Worm (Caenorhabditis elegans): ENCODE results near the gene vit-2.

The vit-2 gene

DNA sequence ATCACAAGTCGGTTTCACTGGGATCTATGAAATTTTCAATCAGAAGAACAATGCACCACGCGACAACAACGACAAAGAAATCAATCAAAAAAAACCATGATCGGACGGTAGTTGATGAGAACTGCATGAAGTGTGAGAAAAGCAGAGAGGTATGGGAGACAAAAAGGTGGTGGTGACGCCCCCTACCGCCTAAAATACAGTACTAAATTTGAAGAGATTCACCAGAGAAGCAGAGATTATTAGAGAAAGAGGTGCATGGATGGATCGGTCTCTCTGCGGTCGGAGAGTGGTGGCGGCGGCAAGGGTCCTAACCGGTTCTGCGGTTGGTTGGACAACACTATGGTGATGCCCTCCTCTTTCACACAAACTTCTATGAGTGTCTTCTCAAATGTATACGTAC, 18.4 kb downstream of the vit-2 start (continued):
- TF ChIP-seq arid-1 (GFP tag; conservative IDR thresholded peaks at IDR 0.05): no peak
- no peak for TF ChIP-seq F26F4.8 (GFP tag; conservative IDR thresholded peaks at IDR 0.05)
- peak; percentile 85 for TF ChIP-seq hlh-30 (tag; optimal IDR thresholded peaks at IDR 0.05; ENCODE audit: insufficient read depth)
- TF ChIP-seq Y75B8A.6 (GFP tag; IDR thresholded peaks at IDR 0.05): no peak
- no peak for TF ChIP-seq lin-39 (tag; optimal IDR thresholded peaks at IDR 0.05)
- TF ChIP-seq set-16 (GFP tag; IDR thresholded peaks at IDR 0.05): peak; percentile 41
- no peak for TF ChIP-seq nhr-102 (tag; optimal IDR thresholded peaks at IDR 0.05)
- TF ChIP-seq ces-1 (GFP tag; optimal IDR thresholded peaks at IDR 0.05): no peak
- TF ChIP-seq mdl-1 (tag; optimal IDR thresholded peaks at IDR 0.05): peak; percentile 23 to 75
- TF ChIP-seq ama-1 (optimal IDR thresholded peaks at IDR 0.05): no peak
- no peak for TF ChIP-seq lin-38 (GFP tag; IDR thresholded peaks at IDR 0.05)
- no peak for TF ChIP-seq nhr-42 (GFP tag; IDR thresholded peaks at IDR 0.05)
- no peak for TF ChIP-seq lin-13 (GFP tag; optimal IDR thresholded peaks at IDR 0.05)
- no peak for TF ChIP-seq php-3 (GFP tag; IDR thresholded peaks at IDR 0.05)
- no peak for TF ChIP-seq pha-4 (GFP tag; IDR thresholded peaks at IDR 0.05)
- TF ChIP-seq pha-4 (tag; optimal IDR thresholded peaks at IDR 0.05): no peak
- no peak for TF ChIP-seq madf-5 (GFP tag; IDR thresholded peaks at IDR 0.05)
- TF ChIP-seq mes-2 (tag; optimal IDR thresholded peaks at IDR 0.05; ENCODE audit: poor library complexity, severe bottlenecking): peak; percentile 53
- no peak for TF ChIP-seq cey-2 (tag; optimal IDR thresholded peaks at IDR 0.05; ENCODE audit: borderline replicate concordance, insufficient read depth)
- 0 out of 2 replicates have a peak, but pooled peaks have one; percentile 34 for TF ChIP-seq tra-1 (GFP tag; IDR thresholded peaks at IDR 0.05)
- no peak for TF ChIP-seq Y5F2A.4 (GFP tag; optimal IDR thresholded peaks at IDR 0.05)
- no peak for TF ChIP-seq tag-97 (GFP tag; IDR thresholded peaks at IDR 0.05)
- TF ChIP-seq T20F7.1 (GFP tag; optimal IDR thresholded peaks at IDR 0.05): no peak
- TF ChIP-seq zag-1 (tag; optimal IDR thresholded peaks at IDR 0.05): no peak
- no peak for TF ChIP-seq ceh-62 (tag; optimal IDR thresholded peaks at IDR 0.05)
- no peak for TF ChIP-seq D1046.2 (GFP tag; IDR thresholded peaks at IDR 0.05)
- no peak for TF ChIP-seq zfp-2 (tag; optimal IDR thresholded peaks at IDR 0.05)
- no peak for TF ChIP-seq gei-8 (GFP tag; optimal IDR thresholded peaks at IDR 0.05)
- TF ChIP-seq nhr-77 (tag; optimal IDR thresholded peaks at IDR 0.05): no peak
- TF ChIP-seq daf-12 (tag; optimal IDR thresholded peaks at IDR 0.05): no peak
- TF ChIP-seq snpc-4 (tag; optimal IDR thresholded peaks at IDR 0.05): no peak
- no peak for TF ChIP-seq daf-16 (GFP tag; optimal IDR thresholded peaks at IDR 0.05)
- TF ChIP-seq daf-16 (tag; optimal IDR thresholded peaks at IDR 0.05): no peak
- TF ChIP-seq F37D6.2 (tag; optimal IDR thresholded peaks at IDR 0.05): no peak
- no peak for TF ChIP-seq ceh-28 (tag; optimal IDR thresholded peaks at IDR 0.05)
- no peak for TF ChIP-seq fkh-10 (GFP tag; optimal IDR thresholded peaks at IDR 0.05)
- no peak for TF ChIP-seq ZK546.5 (tag; optimal IDR thresholded peaks at IDR 0.05)
- peak; percentile 65; the same call in 1 of the 2 replicates for TF ChIP-seq egl-43 (GFP tag; IDR thresholded peaks at IDR 0.05)
- no peak for TF ChIP-seq lir-3 (tag; optimal IDR thresholded peaks at IDR 0.05)
- no peak for TF ChIP-seq dmd-8 (GFP tag; IDR thresholded peaks at IDR 0.05)
- TF ChIP-seq duxl-1 (tag; optimal IDR thresholded peaks at IDR 0.05; ENCODE audit: poor library complexity): peak; percentile 40
- TF ChIP-seq zfp-3 (GFP tag; conservative IDR thresholded peaks at IDR 0.05): no peak
- TF ChIP-seq saeg-2 (GFP tag; IDR thresholded peaks at IDR 0.05): no peak
- peak in 1 of 2 experiments; percentile 54 for TF ChIP-seq lsy-2 (tag; optimal IDR thresholded peaks at IDR 0.05)
- no peak for TF ChIP-seq F10B5.3 (tag; optimal IDR thresholded peaks at IDR 0.05)
- TF ChIP-seq dmd-6 (GFP tag; IDR thresholded peaks at IDR 0.05): peak; percentile 43; the same call in 1 of the 2 replicates
- no peak for TF ChIP-seq unc-39 (tag; optimal IDR thresholded peaks at IDR 0.05)
- TF ChIP-seq lin-1 (GFP tag; IDR thresholded peaks at IDR 0.05): no peak
- TF ChIP-seq zip-11 (GFP tag; IDR thresholded peaks at IDR 0.05): no peak
- TF ChIP-seq mxl-2 (GFP tag; conservative IDR thresholded peaks at IDR 0.05): no peak
- no peak for TF ChIP-seq hmg-1.1 (GFP tag; IDR thresholded peaks at IDR 0.05)
- no peak for TF ChIP-seq dmd-9 (GFP tag; IDR thresholded peaks at IDR 0.05)

All from whole organism, L4 larva.